Worm (Caenorhabditis elegans) whole organism, midembryonic: ENCODE results near the gene K09F6.7.

Experiments used
- flt-1 ChIP-seq: fragments of 200-800 bp; sonication (Bioruptor generic); IDR thresholded peaks from 2 replicates; pipeline ENCODE4 v1.3.6; 2022; ENCODE audit warnings: missing genetic modification characterization, missing compliant biosample characterization
- klf-2 ChIP-seq: fragments of 200-800 bp; sonication (Bioruptor generic); conservative IDR thresholded peaks from 2 replicates; pipeline ENCODE4 v1.3.6; 2022; ENCODE audit warnings: missing genetic modification reagents, missing genetic modification characterization, missing compliant biosample characterization
- ref-1 ChIP-seq: fragments of 200-800 bp; sonication (Bioruptor generic); conservative IDR thresholded peaks from 2 replicates; pipeline ENCODE4 v1.3.6; 2022; ENCODE audit warnings: missing genetic modification reagents, missing genetic modification characterization, missing compliant biosample characterization
- tab-1 ChIP-seq: fragments of 200-800 bp; sonication (Bioruptor generic); IDR thresholded peaks from 2 replicates; pipeline ENCODE4 v1.3.6; 2022; ENCODE audit warnings: missing genetic modification characterization, missing compliant biosample characterization

DNA sequence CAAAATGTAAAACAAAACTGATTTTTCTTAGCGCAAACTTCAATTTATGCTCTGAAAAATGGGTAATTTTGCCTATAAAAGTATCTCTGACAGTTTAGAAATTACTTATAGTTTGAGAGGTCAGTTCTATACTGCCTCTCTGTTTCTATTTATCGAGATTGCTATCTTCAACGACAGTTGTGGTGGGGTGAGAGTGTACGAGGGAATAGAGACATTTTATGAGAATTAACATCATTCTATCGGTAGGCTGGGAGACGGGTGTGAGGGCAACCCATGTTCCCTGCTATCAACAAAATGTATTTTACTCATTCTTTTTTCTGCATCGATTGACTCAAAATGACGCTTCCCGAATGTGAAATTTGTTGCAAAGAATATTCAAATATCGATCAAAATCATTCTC lies 28.2 kb upstream of the K09F6.7 start, which contains the start of gene ZK1240.3:
- no peak for TF ChIP-seq flt-1 (GFP tag; lab: Robert Waterston, UW)
- no peak for TF ChIP-seq klf-2 (GFP tag; lab: Robert Waterston, UW)
- no peak for TF ChIP-seq tab-1
- TF ChIP-seq ref-1 (GFP tag; lab: Robert Waterston, UW), result no peak
